Fruit fly (Drosophila melanogaster) whole organism, wandering third instar larva: ENCODE data around the gene CG2983.

Source experiments
- Abd-B ChIP-seq: fragments of >200 bp; optimal IDR thresholded peaks from 2 replicates; lab custom pipeline; 2017; ENCODE audit warnings: missing biosample characterization, missing genetic modification characterization
- CG32264 ChIP-seq: fragments of 200-800 bp; sonication (Bioruptor generic); optimal IDR thresholded peaks from 2 replicates; lab custom pipeline; 2016; ENCODE audit warnings: missing biosample characterization, missing genetic modification characterization
- CG9705 ChIP-seq: fragments of 200-800 bp; sonication (Bioruptor generic); optimal IDR thresholded peaks from 2 replicates; lab custom pipeline; 2018; ENCODE audit warnings: missing biosample characterization, mild to moderate bottlenecking, missing genetic modification characterization
- CrebA ChIP-seq: fragments of 200-800 bp; sonication (Bioruptor generic); optimal IDR thresholded peaks from 2 replicates; lab custom pipeline; 2016; ENCODE audit warnings: missing biosample characterization, mild to moderate bottlenecking, missing genetic modification characterization, borderline replicate concordance
- Dfd ChIP-seq: fragments of >200 bp; optimal IDR thresholded peaks from 2 replicates; lab custom pipeline; 2017; ENCODE audit warnings: missing biosample characterization, missing genetic modification characterization
- GATAd ChIP-seq: sonication (Bioruptor generic); optimal IDR thresholded peaks from 2 replicates; lab custom pipeline; 2016; ENCODE audit warnings: missing biosample characterization, missing genetic modification characterization
- HLH106 ChIP-seq: fragments of 200-800 bp; optimal IDR thresholded peaks from 3 replicates; lab custom pipeline; 2019; ENCODE audit warnings: missing biosample characterization, mild to moderate bottlenecking, missing genetic modification characterization, moderate library complexity
- Hnf4 ChIP-seq: fragments of 200-800 bp; sonication (Bioruptor generic); optimal IDR thresholded peaks from 2 replicates; lab custom pipeline; 2016; ENCODE audit warnings: missing biosample characterization, mild to moderate bottlenecking, missing genetic modification characterization
- Hr83 ChIP-seq: fragments of 200-300 bp; sonication (Bioruptor generic); optimal IDR thresholded peaks from 2 replicates; lab custom pipeline; 2016; ENCODE audit warnings: missing biosample characterization, mild to moderate bottlenecking, missing genetic modification characterization, moderate library complexity; ENCODE audit not compliant: poor library complexity, severe bottlenecking
- Jra ChIP-seq: sonication (Bioruptor generic); optimal IDR thresholded peaks from 2 replicates; lab custom pipeline; 2016; ENCODE audit warnings: missing biosample characterization, missing genetic modification characterization
- Mio ChIP-seq: sonication (Bioruptor generic); optimal IDR thresholded peaks from 2 replicates; lab custom pipeline; 2016; ENCODE audit warnings: missing biosample characterization, missing genetic modification characterization
- Myc ChIP-seq: fragments of >200 bp; optimal IDR thresholded peaks from 2 replicates; lab custom pipeline; 2017
- N ChIP-seq: fragments of >200 bp; optimal IDR thresholded peaks from 2 replicates; lab custom pipeline; 2018; ENCODE audit warnings: missing biosample characterization, missing external identifiers, missing genetic modification characterization
- OdsH ChIP-seq: fragments of 200-800 bp; sonication (Bioruptor generic); optimal IDR thresholded peaks from 2 replicates; lab custom pipeline; 2016; ENCODE audit warnings: missing biosample characterization, mild to moderate bottlenecking, missing genetic modification characterization
- Rel ChIP-seq, 2 experiments: fragments of 200-800 bp; sonication (Bioruptor generic) in 1 of 2; optimal IDR thresholded peaks; 2 replicates in 1 of 2; 3 replicates in 1 of 2; lab custom pipeline; 2016 to 2019; ENCODE audit warnings: mild to moderate bottlenecking in 2 of 2, missing biosample characterization in 2 of 2, missing genetic modification characterization in 2 of 2, moderate library complexity in 1 of 2
- Sp1 ChIP-seq: fragments of 200-800 bp; sonication (Bioruptor generic); optimal IDR thresholded peaks from 3 replicates; lab custom pipeline; 2019; ENCODE audit warnings: missing biosample characterization, mild to moderate bottlenecking, missing genetic modification characterization, moderate library complexity
- br ChIP-seq: fragments of 200-800 bp; sonication (Bioruptor generic); optimal IDR thresholded peaks from 2 replicates; lab custom pipeline; 2016; ENCODE audit warnings: missing biosample characterization, missing genetic modification characterization
- dl ChIP-seq, 2 experiments: fragments of 175-275, 200-275 bp in 1 of 2; fragments of 200-275 bp in 1 of 2; sonication (Bioruptor generic); optimal IDR thresholded peaks; lab custom pipeline; 2018; ENCODE audit warnings: mild to moderate bottlenecking in 2 of 2, missing biosample characterization in 2 of 2, missing genetic modification characterization in 2 of 2, moderate library complexity in 2 of 2; ENCODE audit not compliant: partially characterized antibody in 2 of 2, insufficient read depth in 1 of 2
- dmrt93B ChIP-seq: fragments of 200-800 bp; sonication (Bioruptor generic); optimal IDR thresholded peaks from 2 replicates; lab custom pipeline; 2018; ENCODE audit warnings: missing biosample characterization, mild to moderate bottlenecking, missing genetic modification characterization
- dsf ChIP-seq: sonication (Bioruptor generic); optimal IDR thresholded peaks from 2 replicates; lab custom pipeline; 2016; ENCODE audit warnings: missing biosample characterization, missing genetic modification characterization, borderline replicate concordance
- ey ChIP-seq: fragments of 200-800 bp; sonication (Bioruptor generic); optimal IDR thresholded peaks from 2 replicates; lab custom pipeline; 2016; ENCODE audit warnings: missing biosample characterization, missing genetic modification characterization
- foxo ChIP-seq, 2 experiments: fragments of 200-800 bp; sonication (Bioruptor generic); optimal IDR thresholded peaks; 2 replicates in 1 of 2; 3 replicates in 1 of 2; lab custom pipeline; 2016 to 2017; ENCODE audit warnings: missing biosample characterization in 2 of 2, missing genetic modification characterization in 2 of 2
- fru ChIP-seq: fragments of 200-800 bp; sonication (Bioruptor generic); optimal IDR thresholded peaks from 3 replicates; lab custom pipeline; 2016; ENCODE audit warnings: missing biosample characterization, mild to moderate bottlenecking, missing genetic modification characterization
- h ChIP-seq: fragments of 200-800 bp; sonication (Bioruptor generic); optimal IDR thresholded peaks from 3 replicates; lab custom pipeline; 2016; ENCODE audit warnings: missing biosample characterization, mild to moderate bottlenecking, missing genetic modification characterization
- jim ChIP-seq: fragments of 175-275, 200-325 bp; sonication (Bioruptor generic); optimal IDR thresholded peaks from 2 replicates; lab custom pipeline; 2016; ENCODE audit warnings: missing biosample characterization, mild to moderate bottlenecking, missing genetic modification characterization
- lola ChIP-seq: fragments of >200 bp; optimal IDR thresholded peaks from 2 replicates; lab custom pipeline; 2017; ENCODE audit warnings: missing biosample characterization, missing genetic modification characterization
- pan ChIP-seq: fragments of >200 bp; optimal IDR thresholded peaks from 2 replicates; lab custom pipeline; 2017
- psq ChIP-seq: fragments of 200-800 bp; sonication (Bioruptor generic); optimal IDR thresholded peaks from 3 replicates; lab custom pipeline; 2017; ENCODE audit warnings: missing biosample characterization, mild to moderate bottlenecking, missing genetic modification characterization, moderate library complexity
- rgr ChIP-seq: fragments of 200-800 bp; sonication (Bioruptor generic); optimal IDR thresholded peaks from 3 replicates; lab custom pipeline; 2016; ENCODE audit warnings: missing biosample characterization, mild to moderate bottlenecking, missing genetic modification characterization
- sv ChIP-seq: fragments of 200-800 bp; sonication (Bioruptor generic); optimal IDR thresholded peaks from 3 replicates; lab custom pipeline; 2016; ENCODE audit warnings: missing biosample characterization, missing genetic modification characterization
- tai ChIP-seq: sonication (Bioruptor generic); optimal IDR thresholded peaks from 2 replicates; lab custom pipeline; 2016; ENCODE audit warnings: missing biosample characterization, missing genetic modification characterization
- woc ChIP-seq: sonication (Bioruptor generic); optimal IDR thresholded peaks from 2 replicates; lab custom pipeline; 2016; ENCODE audit warnings: missing biosample characterization, mild to moderate bottlenecking, missing genetic modification characterization

CG2983 gene

DNA sequence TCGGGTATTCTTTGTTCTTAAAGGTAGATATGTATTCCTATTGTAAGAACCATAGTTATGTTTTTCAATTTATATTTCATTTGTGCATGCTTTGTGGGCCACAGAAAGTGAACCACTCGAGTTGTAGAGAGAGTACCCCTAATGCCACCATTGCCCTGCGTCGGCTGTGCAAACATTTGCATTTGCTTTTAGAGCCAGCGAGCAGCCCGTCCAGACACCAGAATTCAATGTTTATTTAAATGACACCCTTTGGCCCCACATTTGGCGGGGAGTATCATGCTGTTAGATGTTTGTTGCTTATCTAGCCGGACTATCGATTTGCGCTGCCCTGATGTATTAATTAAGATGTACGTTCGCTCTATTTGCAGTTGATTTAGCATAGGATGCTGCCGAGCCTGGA, 17.2 kb downstream of the CG2983 start:
- TF ChIP-seq h (GFP tag; lab: Kevin White, UChicago): peak; percentile 18
- no peak for TF ChIP-seq ey
- TF ChIP-seq sv (GFP tag; lab: Kevin White, UChicago): no peak
- peak; percentile 34 for TF ChIP-seq rgr (GFP tag; lab: Kevin White, UChicago)
- TF ChIP-seq CG9705 (GFP tag; lab: Kevin White, UChicago): no peak
- no peak for TF ChIP-seq dmrt93B (GFP tag; lab: Kevin White, UChicago)
- peak; percentile 52 for TF ChIP-seq Hr83 (GFP tag; lab: Kevin White, UChicago)

DNA sequence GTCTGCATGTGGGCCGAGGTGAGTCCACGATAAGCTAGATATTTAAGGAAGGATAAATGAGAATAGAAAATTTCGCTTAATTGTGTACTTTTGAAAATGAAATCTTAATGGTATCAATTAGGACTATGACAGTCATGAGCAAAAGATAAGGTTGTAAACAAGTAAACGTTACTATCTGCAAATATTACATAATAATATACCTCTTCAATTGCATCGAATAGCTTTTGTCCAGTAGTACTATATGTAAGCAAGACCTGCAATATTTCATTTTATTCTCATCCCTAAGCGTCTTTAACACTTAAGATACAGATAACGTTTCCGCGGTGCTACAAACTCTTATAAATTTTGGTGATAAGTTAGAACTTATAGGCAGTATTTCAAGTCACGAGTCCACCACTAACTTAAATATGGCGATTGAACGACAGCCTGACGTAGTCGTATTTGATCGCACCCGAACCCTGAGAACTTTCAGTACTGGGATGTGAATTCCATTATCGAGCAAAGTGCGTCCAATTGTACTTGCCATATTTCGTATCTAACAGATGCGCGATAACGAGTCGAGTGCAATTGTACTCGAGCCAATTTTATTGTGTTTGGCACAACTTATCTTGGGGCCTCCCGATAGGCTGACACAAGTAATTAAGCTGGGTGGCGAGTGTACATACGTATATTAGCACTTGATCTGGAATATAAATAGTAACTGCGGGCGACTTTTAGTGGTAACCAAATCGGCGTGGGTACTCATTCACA, 18.3 kb downstream of the CG2983 start:
- no peak for TF ChIP-seq CrebA (GFP tag; lab: Kevin White, UChicago)
- TF ChIP-seq Rel (GFP tag; optimal IDR thresholded peaks at IDR 0.05; lab: Kevin White, UChicago): no peak
- TF ChIP-seq Rel (tag; optimal IDR thresholded peaks at IDR 0.05; lab: Kevin White, UChicago): peak; percentile 51
- no peak for TF ChIP-seq jim
- no peak for TF ChIP-seq Hr83 (GFP tag; lab: Kevin White, UChicago)
- no peak for TF ChIP-seq Jra
- no peak for TF ChIP-seq GATAd
- no peak for TF ChIP-seq psq (GFP tag; lab: Kevin White, UChicago)
- peak; percentile 12 for TF ChIP-seq Hnf4

DNA sequence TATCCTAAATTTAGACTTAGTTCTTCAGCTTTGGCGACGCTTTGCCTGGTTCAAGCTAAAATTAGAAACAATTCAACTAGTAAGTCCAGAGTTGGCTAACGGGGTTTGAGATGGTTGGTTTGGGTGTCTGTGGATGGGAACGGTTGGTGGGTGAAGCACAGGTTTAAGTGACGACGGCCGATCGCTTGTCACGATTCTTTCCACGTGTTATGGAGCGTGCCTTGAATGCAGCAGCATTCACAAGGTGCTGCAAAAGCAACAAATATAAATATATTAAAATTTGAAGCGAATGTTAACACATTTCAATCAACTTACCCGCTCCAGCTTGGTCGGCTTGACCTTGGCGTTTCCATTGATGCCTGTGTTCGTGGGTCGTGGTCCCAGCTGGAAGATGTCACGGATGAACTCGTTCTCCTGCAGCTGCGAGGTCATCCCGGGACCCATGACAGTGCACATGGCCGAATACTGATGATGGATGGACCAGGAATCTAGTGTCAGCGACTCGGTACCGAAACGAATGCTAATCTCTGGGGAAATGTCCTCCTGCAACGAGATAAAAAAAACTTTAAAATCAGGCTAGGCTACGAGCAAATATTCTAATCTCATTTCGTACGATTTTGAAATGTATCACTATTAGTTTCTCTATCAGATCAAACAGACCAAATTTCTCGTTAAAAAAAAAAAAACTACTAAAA, 21.7 kb downstream of the CG2983 start, which contains the start of gene CG8813:
TSS of gene CG8813 (plus strand) at position 645 of the 695 bp plus-strand sequence.
- no peak for TF ChIP-seq fru (GFP tag; lab: Kevin White, UChicago)

DNA sequence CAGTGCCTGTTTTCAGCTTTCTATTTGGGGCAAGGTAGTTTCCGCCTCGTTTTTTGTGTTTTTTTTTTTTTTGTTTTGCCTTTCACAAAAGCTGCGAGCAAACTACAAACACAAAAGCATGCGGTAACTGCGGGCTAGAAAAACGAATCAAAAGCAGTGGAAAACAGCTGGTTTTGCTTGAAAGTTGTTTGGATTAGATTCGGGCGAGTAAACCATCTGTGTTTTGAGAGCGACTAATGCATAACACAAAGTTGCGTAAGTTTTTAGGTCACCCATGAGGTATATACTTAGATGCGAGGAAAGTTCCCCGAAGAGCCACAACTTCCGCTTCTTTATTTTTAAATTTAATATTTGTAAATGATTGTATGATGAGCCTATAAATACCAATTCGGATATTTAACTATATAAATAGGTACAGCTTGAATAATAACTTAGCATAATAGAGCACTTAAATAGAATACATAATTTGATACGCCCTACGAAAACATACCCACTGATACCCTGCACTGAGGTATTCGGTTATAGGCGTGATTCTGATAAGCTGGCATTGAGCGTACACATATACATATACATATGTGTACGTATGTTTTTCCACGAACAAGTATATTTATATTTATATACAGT, 25.0 kb downstream of the CG2983 start:
- TF ChIP-seq GATAd (no peak), N (GFP tag; lab: Kevin White, UChicago) (no peak), pan (lab: Kevin White, UChicago) (no peak), sv (GFP tag; lab: Kevin White, UChicago) (no peak), Dfd (GFP tag; lab: Kevin White, UChicago) (no peak), Myc (lab: Kevin White, UChicago) (no peak), dl (GFP tag; optimal IDR thresholded peaks at IDR 0.05; lab: Kevin White, UChicago; ENCODE audit: insufficient read depth in 1 of 2, partially characterized antibody in 2 of 2) (no peak), dsf (GFP tag; lab: Kevin White, UChicago) (no peak), Hnf4 (no peak), Mio (no peak), br (GFP tag; lab: Kevin White, UChicago) (no peak), CG32264 (GFP tag; lab: Kevin White, UChicago) (no peak)

DNA sequence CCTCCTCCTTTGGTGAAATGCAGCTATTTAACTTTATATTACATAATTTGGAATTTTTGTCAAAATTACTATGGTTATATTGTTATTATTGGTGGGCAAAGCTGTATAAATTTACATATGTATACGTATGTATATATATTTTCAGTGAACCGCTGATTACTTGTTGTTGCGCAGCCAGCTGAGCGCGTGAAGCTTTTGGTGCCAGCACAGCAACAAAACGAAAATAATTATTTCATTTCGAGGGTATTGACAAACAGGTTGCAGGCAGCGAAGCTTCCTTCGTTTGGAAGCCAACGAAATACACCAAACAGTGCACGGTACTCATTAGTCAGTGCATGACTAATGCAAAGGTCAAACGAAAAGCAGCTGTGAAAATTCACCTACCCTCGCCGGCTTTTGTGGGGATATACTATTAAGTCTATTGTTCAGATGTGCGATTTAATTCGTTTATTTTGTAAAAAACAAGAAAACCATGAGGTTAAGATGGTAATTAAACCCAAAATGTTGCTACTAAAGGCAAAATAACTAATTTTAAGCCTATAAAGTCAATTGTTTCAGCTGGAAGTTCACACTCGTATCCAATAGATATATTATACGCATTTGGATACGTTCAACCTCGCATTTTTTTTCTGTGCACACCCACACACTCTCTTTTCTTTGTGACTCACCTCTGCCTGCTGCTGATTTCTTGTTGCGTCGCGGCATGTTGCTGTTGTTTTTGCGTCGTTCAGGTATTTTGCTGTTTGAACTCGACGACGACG, 25.7 kb downstream of the CG2983 start:
- no peak for TF ChIP-seq lola (GFP tag; lab: Kevin White, UChicago)
- TF ChIP-seq tai (GFP tag; lab: Kevin White, UChicago): no peak
- peak; percentile 5 for TF ChIP-seq dmrt93B (GFP tag; lab: Kevin White, UChicago)
- peak; percentile 66 for TF ChIP-seq br (GFP tag; lab: Kevin White, UChicago)
- no peak for TF ChIP-seq N (GFP tag; lab: Kevin White, UChicago)
- peak in 1 of 2 experiments; percentile 77 for TF ChIP-seq foxo (GFP tag; optimal IDR thresholded peaks at IDR 0.05; lab: Kevin White, UChicago)
- TF ChIP-seq Rel (GFP tag; optimal IDR thresholded peaks at IDR 0.05; lab: Kevin White, UChicago): no peak
- no peak for TF ChIP-seq Rel (tag; optimal IDR thresholded peaks at IDR 0.05; lab: Kevin White, UChicago)
- no peak for TF ChIP-seq jim
- TF ChIP-seq sv (GFP tag; lab: Kevin White, UChicago): peak; percentile 32
- no peak for TF ChIP-seq Abd-B (GFP tag; lab: Kevin White, UChicago)
- peak; percentile 60 for TF ChIP-seq h (GFP tag; lab: Kevin White, UChicago)
- TF ChIP-seq psq (GFP tag; lab: Kevin White, UChicago): peak; percentile 32
- peak; percentile 28 for TF ChIP-seq Hnf4
- TF ChIP-seq ey: peak; percentile 33
- TF ChIP-seq woc (GFP tag; lab: Kevin White, UChicago): no peak
- TF ChIP-seq fru (GFP tag; lab: Kevin White, UChicago): peak; percentile 53
- TF ChIP-seq OdsH (GFP tag; lab: Kevin White, UChicago): peak; percentile 46
- no peak for TF ChIP-seq dsf (GFP tag; lab: Kevin White, UChicago)
- no peak for TF ChIP-seq Hr83 (GFP tag; lab: Kevin White, UChicago)
- peak; percentile 32 for TF ChIP-seq rgr (GFP tag; lab: Kevin White, UChicago)
- TF ChIP-seq Dfd (GFP tag; lab: Kevin White, UChicago): no peak
- peak; percentile 45 for TF ChIP-seq Sp1 (GFP tag; lab: Kevin White, UChicago)
- TF ChIP-seq Jra: peak; percentile 82
- TF ChIP-seq CG9705 (GFP tag; lab: Kevin White, UChicago): no peak
- peak; percentile 44 for TF ChIP-seq HLH106 (tag; lab: Kevin White, UChicago)
